Fruit fly (Drosophila melanogaster) whole organism, wandering third instar larva: ENCODE data around the gene CG15200.

Experiments
- Abd-B ChIP-seq: fragments of >200 bp; optimal IDR thresholded peaks from 2 replicates; lab custom pipeline; 2017; ENCODE audit warnings: missing biosample characterization, missing genetic modification characterization
- CG32264 ChIP-seq: fragments of 200-800 bp; sonication (Bioruptor generic); optimal IDR thresholded peaks from 2 replicates; lab custom pipeline; 2016; ENCODE audit warnings: missing biosample characterization, missing genetic modification characterization
- CG9705 ChIP-seq: fragments of 200-800 bp; sonication (Bioruptor generic); optimal IDR thresholded peaks from 2 replicates; lab custom pipeline; 2018; ENCODE audit warnings: missing biosample characterization, mild to moderate bottlenecking, missing genetic modification characterization
- CrebA ChIP-seq: fragments of 200-800 bp; sonication (Bioruptor generic); optimal IDR thresholded peaks from 2 replicates; lab custom pipeline; 2016; ENCODE audit warnings: missing biosample characterization, mild to moderate bottlenecking, missing genetic modification characterization, borderline replicate concordance
- Dfd ChIP-seq: fragments of >200 bp; optimal IDR thresholded peaks from 2 replicates; lab custom pipeline; 2017; ENCODE audit warnings: missing biosample characterization, missing genetic modification characterization
- Dif ChIP-seq: fragments of 200-275, 200-300 bp; sonication (Bioruptor generic); optimal IDR thresholded peaks from 2 replicates; lab custom pipeline; 2018; ENCODE audit warnings: missing biosample characterization, missing genetic modification characterization; ENCODE audit not compliant: partially characterized antibody
- GATAd ChIP-seq: sonication (Bioruptor generic); optimal IDR thresholded peaks from 2 replicates; lab custom pipeline; 2016; ENCODE audit warnings: missing biosample characterization, missing genetic modification characterization
- HLH106 ChIP-seq: fragments of 200-800 bp; optimal IDR thresholded peaks from 3 replicates; lab custom pipeline; 2019; ENCODE audit warnings: missing biosample characterization, mild to moderate bottlenecking, missing genetic modification characterization, moderate library complexity
- Hnf4 ChIP-seq: fragments of 200-800 bp; sonication (Bioruptor generic); optimal IDR thresholded peaks from 2 replicates; lab custom pipeline; 2016; ENCODE audit warnings: missing biosample characterization, mild to moderate bottlenecking, missing genetic modification characterization
- Hr78 ChIP-seq: fragments of >200 bp; optimal IDR thresholded peaks from 2 replicates; lab custom pipeline; 2017; ENCODE audit warnings: missing biosample characterization, missing genetic modification characterization
- Hr83 ChIP-seq: fragments of 200-300 bp; sonication (Bioruptor generic); optimal IDR thresholded peaks from 2 replicates; lab custom pipeline; 2016; ENCODE audit warnings: missing biosample characterization, mild to moderate bottlenecking, missing genetic modification characterization, moderate library complexity; ENCODE audit not compliant: poor library complexity, severe bottlenecking
- Jra ChIP-seq: sonication (Bioruptor generic); optimal IDR thresholded peaks from 2 replicates; lab custom pipeline; 2016; ENCODE audit warnings: missing biosample characterization, missing genetic modification characterization
- Mio ChIP-seq: sonication (Bioruptor generic); optimal IDR thresholded peaks from 2 replicates; lab custom pipeline; 2016; ENCODE audit warnings: missing biosample characterization, missing genetic modification characterization
- Myc ChIP-seq: fragments of >200 bp; optimal IDR thresholded peaks from 2 replicates; lab custom pipeline; 2017
- N ChIP-seq: fragments of >200 bp; optimal IDR thresholded peaks from 2 replicates; lab custom pipeline; 2018; ENCODE audit warnings: missing biosample characterization, missing external identifiers, missing genetic modification characterization
- OdsH ChIP-seq: fragments of 200-800 bp; sonication (Bioruptor generic); optimal IDR thresholded peaks from 2 replicates; lab custom pipeline; 2016; ENCODE audit warnings: missing biosample characterization, mild to moderate bottlenecking, missing genetic modification characterization
- Rel ChIP-seq, 2 experiments: fragments of 200-800 bp; sonication (Bioruptor generic) in 1 of 2; optimal IDR thresholded peaks; 2 replicates in 1 of 2; 3 replicates in 1 of 2; lab custom pipeline; 2016 to 2019; ENCODE audit warnings: mild to moderate bottlenecking in 2 of 2, missing biosample characterization in 2 of 2, missing genetic modification characterization in 2 of 2, moderate library complexity in 1 of 2
- Sp1 ChIP-seq: fragments of 200-800 bp; sonication (Bioruptor generic); optimal IDR thresholded peaks from 3 replicates; lab custom pipeline; 2019; ENCODE audit warnings: missing biosample characterization, mild to moderate bottlenecking, missing genetic modification characterization, moderate library complexity
- Vsx2 ChIP-seq: fragments of 200-300, 225-300 bp; sonication (Bioruptor generic); optimal IDR thresholded peaks from 2 replicates; lab custom pipeline; 2018; ENCODE audit warnings: missing biosample characterization, missing genetic modification characterization; ENCODE audit not compliant: partially characterized antibody
- br ChIP-seq: fragments of 200-800 bp; sonication (Bioruptor generic); optimal IDR thresholded peaks from 2 replicates; lab custom pipeline; 2016; ENCODE audit warnings: missing biosample characterization, missing genetic modification characterization
- brk ChIP-seq: fragments of 200-800 bp; sonication (Bioruptor generic); optimal IDR thresholded peaks from 2 replicates; lab custom pipeline; 2016; ENCODE audit warnings: missing biosample characterization, mild to moderate bottlenecking, missing genetic modification characterization
- dl ChIP-seq, 2 experiments: fragments of 175-275, 200-275 bp in 1 of 2; fragments of 200-275 bp in 1 of 2; sonication (Bioruptor generic); optimal IDR thresholded peaks; lab custom pipeline; 2018; ENCODE audit warnings: mild to moderate bottlenecking in 2 of 2, missing biosample characterization in 2 of 2, missing genetic modification characterization in 2 of 2, moderate library complexity in 2 of 2; ENCODE audit not compliant: partially characterized antibody in 2 of 2, insufficient read depth in 1 of 2
- dmrt93B ChIP-seq: fragments of 200-800 bp; sonication (Bioruptor generic); optimal IDR thresholded peaks from 2 replicates; lab custom pipeline; 2018; ENCODE audit warnings: missing biosample characterization, mild to moderate bottlenecking, missing genetic modification characterization
- dsf ChIP-seq: sonication (Bioruptor generic); optimal IDR thresholded peaks from 2 replicates; lab custom pipeline; 2016; ENCODE audit warnings: missing biosample characterization, missing genetic modification characterization, borderline replicate concordance
- ey ChIP-seq: fragments of 200-800 bp; sonication (Bioruptor generic); optimal IDR thresholded peaks from 2 replicates; lab custom pipeline; 2016; ENCODE audit warnings: missing biosample characterization, missing genetic modification characterization
- foxo ChIP-seq, 2 experiments: fragments of 200-800 bp; sonication (Bioruptor generic); optimal IDR thresholded peaks; 2 replicates in 1 of 2; 3 replicates in 1 of 2; lab custom pipeline; 2016 to 2017; ENCODE audit warnings: missing biosample characterization in 2 of 2, missing genetic modification characterization in 2 of 2
- fru ChIP-seq: fragments of 200-800 bp; sonication (Bioruptor generic); optimal IDR thresholded peaks from 3 replicates; lab custom pipeline; 2016; ENCODE audit warnings: missing biosample characterization, mild to moderate bottlenecking, missing genetic modification characterization
- h ChIP-seq: fragments of 200-800 bp; sonication (Bioruptor generic); optimal IDR thresholded peaks from 3 replicates; lab custom pipeline; 2016; ENCODE audit warnings: missing biosample characterization, mild to moderate bottlenecking, missing genetic modification characterization
- jim ChIP-seq: fragments of 175-275, 200-325 bp; sonication (Bioruptor generic); optimal IDR thresholded peaks from 2 replicates; lab custom pipeline; 2016; ENCODE audit warnings: missing biosample characterization, mild to moderate bottlenecking, missing genetic modification characterization
- pan ChIP-seq: fragments of >200 bp; optimal IDR thresholded peaks from 2 replicates; lab custom pipeline; 2017
- psq ChIP-seq: fragments of 200-800 bp; sonication (Bioruptor generic); optimal IDR thresholded peaks from 3 replicates; lab custom pipeline; 2017; ENCODE audit warnings: missing biosample characterization, mild to moderate bottlenecking, missing genetic modification characterization, moderate library complexity
- rgr ChIP-seq: fragments of 200-800 bp; sonication (Bioruptor generic); optimal IDR thresholded peaks from 3 replicates; lab custom pipeline; 2016; ENCODE audit warnings: missing biosample characterization, mild to moderate bottlenecking, missing genetic modification characterization
- sage ChIP-seq: fragments of 200-800 bp; sonication (Bioruptor generic); optimal IDR thresholded peaks from 2 replicates; lab custom pipeline; 2016; ENCODE audit warnings: missing biosample characterization, mild to moderate bottlenecking, missing genetic modification characterization
- tai ChIP-seq: sonication (Bioruptor generic); optimal IDR thresholded peaks from 2 replicates; lab custom pipeline; 2016; ENCODE audit warnings: missing biosample characterization, missing genetic modification characterization
- woc ChIP-seq: sonication (Bioruptor generic); optimal IDR thresholded peaks from 2 replicates; lab custom pipeline; 2016; ENCODE audit warnings: missing biosample characterization, mild to moderate bottlenecking, missing genetic modification characterization

CG15200 gene

dm6 chrX:11141785-11142591, 40.7 kb upstream of the CG15200 start, which contains the start of the genes CG15199 and CG15202:
Gene CG15199 (minus strand): TSS chrX:11141835.
Gene CG15202 (plus strand): TSS chrX:11142541.
- TF ChIP-seq dl (GFP tag; optimal IDR thresholded peaks at IDR 0.05; lab: Kevin White, UChicago; ENCODE audit: insufficient read depth in 1 of 2, partially characterized antibody in 2 of 2) (no peak), CrebA (no peak), jim (no peak), Dif (GFP tag; lab: Kevin White, UChicago) (no peak), GATAd (GFP tag; lab: Kevin White, UChicago) (no peak), Mio (GFP tag; lab: Kevin White, UChicago) (no peak), ey (GFP tag; lab: Kevin White, UChicago) (no peak), CG32264 (GFP tag; lab: Kevin White, UChicago) (no peak), psq (GFP tag; lab: Kevin White, UChicago) (no peak), brk (GFP tag; lab: Kevin White, UChicago) (no peak), Hnf4 (GFP tag; lab: Kevin White, UChicago) (no peak), CG9705 (GFP tag; lab: Kevin White, UChicago) (no peak)
- TF ChIP-seq, all 38 proteins: peak for 0

DNA sequence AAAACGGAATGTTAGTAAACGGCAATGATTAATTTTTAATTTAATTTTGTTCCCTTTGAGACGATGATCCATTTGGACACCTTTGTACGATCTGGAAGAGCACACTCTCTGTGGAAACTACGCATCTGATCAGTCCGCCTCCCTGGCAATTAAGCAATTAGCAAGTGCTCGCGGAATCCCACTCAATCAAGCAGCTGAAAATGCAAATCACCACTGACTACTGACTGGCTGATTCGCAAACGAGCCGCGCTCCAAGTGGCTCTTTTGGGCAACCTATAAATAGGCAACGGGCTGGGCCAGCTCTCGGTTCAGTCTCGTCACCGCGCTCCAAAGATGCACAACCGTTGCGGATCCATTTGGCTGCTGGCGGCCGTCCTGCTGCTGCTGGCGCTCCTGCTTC, 38.9 kb upstream of the CG15200 start, which contains the start of gene CG15201:
Gene CG15201, plus strand, starts transcription at position 301 of the 400 bp plus-strand sequence.
- no peak for TF ChIP-seq OdsH
- no peak for TF ChIP-seq dmrt93B (GFP tag; lab: Kevin White, UChicago)
- TF ChIP-seq Jra (GFP tag; lab: Kevin White, UChicago) = no peak
- TF ChIP-seq dsf (GFP tag; lab: Kevin White, UChicago) = no peak
- no peak for TF ChIP-seq Hr83 (GFP tag; lab: Kevin White, UChicago)
- no peak for TF ChIP-seq fru (GFP tag; lab: Kevin White, UChicago)
- no peak for TF ChIP-seq CrebA
- TF ChIP-seq dl (GFP tag; optimal IDR thresholded peaks at IDR 0.05; lab: Kevin White, UChicago; ENCODE audit: insufficient read depth in 1 of 2, partially characterized antibody in 2 of 2) = no peak
- no peak for TF ChIP-seq brk (GFP tag; lab: Kevin White, UChicago)
- no peak for TF ChIP-seq ey (GFP tag; lab: Kevin White, UChicago)
- TF ChIP-seq CG32264 (GFP tag; lab: Kevin White, UChicago) = no peak

- no peak for TF ChIP-seq rgr
- no peak for TF ChIP-seq dl (GFP tag; optimal IDR thresholded peaks at IDR 0.05; lab: Kevin White, UChicago; ENCODE audit: insufficient read depth in 1 of 2, partially characterized antibody in 2 of 2)
- no peak for TF ChIP-seq dsf (GFP tag; lab: Kevin White, UChicago)
- TF ChIP-seq fru (GFP tag; lab: Kevin White, UChicago) = no peak
- TF ChIP-seq Dif (GFP tag; lab: Kevin White, UChicago) = no peak
- TF ChIP-seq ey (GFP tag; lab: Kevin White, UChicago) = no peak
Measured at dm6 chrX:11144575-11144974, 38.2 kb upstream of the CG15200 start.

DNA sequence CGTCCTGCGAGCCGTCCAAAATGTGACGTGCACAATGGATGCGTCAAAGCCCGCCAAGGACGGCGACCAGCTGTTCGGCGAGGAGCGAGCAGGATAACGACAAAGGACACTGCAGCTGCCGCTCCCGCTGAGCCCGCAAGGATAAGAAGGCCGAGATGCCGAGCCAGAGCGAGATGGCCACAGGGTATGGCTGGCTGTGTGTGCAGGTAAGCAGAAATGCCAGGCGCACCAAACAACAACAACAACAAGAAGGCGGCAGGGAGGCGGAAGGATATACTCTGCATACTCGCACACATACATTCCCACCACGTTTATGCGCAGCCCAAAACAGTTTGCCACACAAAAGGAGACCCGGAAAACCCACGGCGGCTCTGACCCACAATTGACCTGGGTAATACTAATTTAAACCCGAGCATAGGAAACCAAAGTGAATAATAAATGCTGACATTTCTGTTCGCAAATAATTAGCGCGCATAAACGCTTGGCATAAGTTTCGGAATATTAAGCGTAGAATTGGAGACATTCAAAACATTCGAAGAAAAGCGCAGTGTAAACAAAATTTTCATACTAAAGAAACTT, 36.0 kb upstream of the CG15200 start:
- TF ChIP-seq CG9705 (GFP tag; lab: Kevin White, UChicago) (no peak), Abd-B (GFP tag; lab: Kevin White, UChicago) (no peak), GATAd (GFP tag; lab: Kevin White, UChicago) (no peak), HLH106 (tag; lab: Kevin White, UChicago) (peak; percentile 51), Jra (GFP tag; lab: Kevin White, UChicago) (no peak), CG32264 (GFP tag; lab: Kevin White, UChicago) (peak; percentile 12), Rel (GFP tag; optimal IDR thresholded peaks at IDR 0.05; lab: Kevin White, UChicago) (no peak), Rel (tag; optimal IDR thresholded peaks at IDR 0.05; lab: Kevin White, UChicago) (no peak), dl (GFP tag; optimal IDR thresholded peaks at IDR 0.05; lab: Kevin White, UChicago; ENCODE audit: insufficient read depth in 1 of 2, partially characterized antibody in 2 of 2) (no peak), Hnf4 (GFP tag; lab: Kevin White, UChicago) (no peak), Mio (GFP tag; lab: Kevin White, UChicago) (no peak), Dif (GFP tag; lab: Kevin White, UChicago) (no peak), foxo (GFP tag; optimal IDR thresholded peaks at IDR 0.05; lab: Kevin White, UChicago) (peak in 1 of 2 experiments; percentile 55), Myc (no peak), h (GFP tag; lab: Kevin White, UChicago) (peak; percentile 31), woc (no peak), Hr78 (GFP tag; lab: Kevin White, UChicago) (no peak), pan (no peak), fru (GFP tag; lab: Kevin White, UChicago) (peak; percentile 48), Dfd (GFP tag; lab: Kevin White, UChicago) (no peak), ey (GFP tag; lab: Kevin White, UChicago) (peak; percentile 28), dsf (GFP tag; lab: Kevin White, UChicago) (no peak), Sp1 (GFP tag; lab: Kevin White, UChicago) (peak; percentile 39), N (GFP tag; lab: Kevin White, UChicago) (no peak), OdsH (peak; percentile 20), CrebA (no peak), Hr83 (GFP tag; lab: Kevin White, UChicago) (no peak), Vsx2 (no peak), jim (no peak), psq (GFP tag; lab: Kevin White, UChicago) (no peak), sage (no peak), rgr (peak; percentile 40), br (GFP tag; lab: Kevin White, UChicago) (peak; percentile 13), tai (GFP tag; lab: Kevin White, UChicago) (no peak)
